Worm (Caenorhabditis elegans): ENCODE results near the gene C04C3.7.
"Not testable (repeated sequence)": the region's sequence is repeated elsewhere in the genome, so short reads cannot be mapped to it uniquely, and the experiment has no call there.

The C04C3.7 gene

ce11 chrIV:3433387-3433786 is at the start of gene C04C3.7:
Gene C04C3.7, minus strand, starts transcription at chrIV:3433487.
- not testable (repeated sequence) for TF ChIP-seq unc-62 (GFP tag; optimal IDR thresholded peaks at IDR 0.05)

ce11 chrIV:3482195-3482959 is 49.1 kb upstream of the C04C3.7 start, which contains the start of gene srz-82:
Gene srz-82, plus strand, starts transcription at chrIV:3482895.
- no peak for TF ChIP-seq unc-62 (GFP tag; optimal IDR thresholded peaks at IDR 0.05)

ce11 chrIV:3481760-3482159 is 48.5 kb upstream of the C04C3.7 start, which contains the start of gene srz-37:
Gene srz-37, minus strand, starts transcription at chrIV:3481860.
- no peak for TF ChIP-seq unc-62 (GFP tag; optimal IDR thresholded peaks at IDR 0.05)

- TF ChIP-seq unc-62 (GFP tag; optimal IDR thresholded peaks at IDR 0.05), result no peak
Measured at ce11 chrIV:3478911-3479385, 45.7 kb upstream of the C04C3.7 start, which contains the start of the genes srz-70 and C09G12.5. Gene srz-70, minus strand, starts transcription at chrIV:3479011. Gene C09G12.5, plus strand, starts transcription at chrIV:3479335.

- no peak for TF ChIP-seq unc-62 (GFP tag; optimal IDR thresholded peaks at IDR 0.05)
Measured at ce11 chrIV:3477124-3477523, 43.8 kb upstream of the C04C3.7 start, which contains the start of gene srz-69. Gene srz-69, minus strand, starts transcription at chrIV:3477224.

- no peak for TF ChIP-seq unc-62 (GFP tag; optimal IDR thresholded peaks at IDR 0.05)
Measured at ce11 chrIV:3469742-3470141, 36.5 kb upstream of the C04C3.7 start, which contains the start of gene F58E2.2. Gene F58E2.2, plus strand, starts transcription at chrIV:3470042.

- TF ChIP-seq unc-62 (GFP tag; optimal IDR thresholded peaks at IDR 0.05), result no peak
Measured at ce11 chrIV:3467751-3468150, 34.5 kb upstream of the C04C3.7 start.

ce11 chrIV:3467128-3467527 is 33.8 kb upstream of the C04C3.7 start, which contains the start of gene F58E2.3:
Gene F58E2.3, plus strand, starts transcription at chrIV:3467428.
- no peak for TF ChIP-seq unc-62 (GFP tag; optimal IDR thresholded peaks at IDR 0.05)

- TF ChIP-seq unc-62 (GFP tag; optimal IDR thresholded peaks at IDR 0.05), result no peak
Measured at ce11 chrIV:3463254-3463653, 30.0 kb upstream of the C04C3.7 start, which contains the start of gene F58E2.4. Gene F58E2.4, plus strand, starts transcription at chrIV:3463387.

- TF ChIP-seq unc-62 (GFP tag; optimal IDR thresholded peaks at IDR 0.05), result no peak
Measured at ce11 chrIV:3453346-3453745, 20.1 kb upstream of the C04C3.7 start, which contains the start of gene srz-23. Gene srz-23, plus strand, starts transcription at chrIV:3453608.

ce11 chrIV:3452516-3452915 is 19.2 kb upstream of the C04C3.7 start:
- TF ChIP-seq unc-62 (GFP tag; optimal IDR thresholded peaks at IDR 0.05), result no peak

- no peak for TF ChIP-seq unc-62 (GFP tag; optimal IDR thresholded peaks at IDR 0.05)
Measured at ce11 chrIV:3447350-3447749, 14.1 kb upstream of the C04C3.7 start.

ce11 chrIV:3444614-3445013 is 11.3 kb upstream of the C04C3.7 start, which contains the start of gene F58E2.5:
Gene F58E2.5, plus strand, starts transcription at chrIV:3444914.
- TF ChIP-seq unc-62 (GFP tag; optimal IDR thresholded peaks at IDR 0.05), result no peak

- no peak for TF ChIP-seq unc-62 (GFP tag; optimal IDR thresholded peaks at IDR 0.05)
Measured at ce11 chrIV:3444101-3444500, 10.8 kb upstream of the C04C3.7 start, which contains the start of gene F09D12.2. Gene F09D12.2, minus strand, starts transcription at chrIV:3444201.

- no peak for TF ChIP-seq unc-62 (GFP tag; optimal IDR thresholded peaks at IDR 0.05)
Measured at ce11 chrIV:3442513-3442912, 9.2 kb upstream of the C04C3.7 start.

ce11 chrIV:3440848-3441247 is 7.6 kb upstream of the C04C3.7 start, which contains the start of gene grd-10:
Gene grd-10, plus strand, starts transcription at chrIV:3441055.
- no peak for TF ChIP-seq unc-62 (GFP tag; optimal IDR thresholded peaks at IDR 0.05)

ce11 chrIV:3439354-3439753 is 6.1 kb upstream of the C04C3.7 start, which contains the start of gene grd-3:
Gene grd-3, plus strand, starts transcription at chrIV:3439655.
- TF ChIP-seq unc-62 (GFP tag; optimal IDR thresholded peaks at IDR 0.05), result no peak

Data from whole organism, dauer.